Fruit fly (Drosophila melanogaster) whole organism, embryonic: Measurements from ENCODE around the gene CG1172.
A peak's percentile ranks its signal among the peaks of the same experiment; 100 is the strongest.

ENCODE experiments used
- Atf-2 ChIP-seq: fragments of 200-800 bp; sonication (Bioruptor generic); optimal IDR thresholded peaks from 2 replicates; lab custom pipeline; 2016; ENCODE audit warnings: missing biosample characterization, missing genetic modification characterization
- Awh ChIP-seq: fragments of 200-800 bp; sonication (Bioruptor generic); IDR thresholded peaks from 2 replicates; pipeline ENCODE4, ENCODE4 v1.3.6; 2022; ENCODE audit warnings: missing biosample characterization, missing genetic modification characterization
- CG12155 ChIP-seq: fragments of 200-800 bp; sonication (Bioruptor generic); optimal IDR thresholded peaks from 3 replicates; lab custom pipeline; 2016; ENCODE audit warnings: missing biosample characterization, missing genetic modification characterization
- CG12942 ChIP-seq: fragments of 200-800 bp; sonication (Bioruptor generic); optimal IDR thresholded peaks from 3 replicates; lab custom pipeline; 2016; ENCODE audit warnings: missing biosample characterization, missing genetic modification characterization
- CG14667 ChIP-seq: fragments of 200-800 bp; sonication (Bioruptor generic); IDR thresholded peaks from 2 replicates; pipeline ENCODE4 v1.3.6; 2022; ENCODE audit warnings: missing biosample characterization, missing genetic modification characterization
- CG18599 ChIP-seq: fragments of 200-800 bp; sonication (Bioruptor generic); optimal IDR thresholded peaks from 3 replicates; lab custom pipeline; 2017; ENCODE audit warnings: missing biosample characterization, missing genetic modification characterization, mild to moderate bottlenecking, moderate library complexity, missing genetic modification reagents
- CG18764 ChIP-seq: fragments of 200-800 bp; sonication (Bioruptor generic); optimal IDR thresholded peaks from 3 replicates; lab custom pipeline; 2016; ENCODE audit warnings: missing biosample characterization, missing genetic modification characterization
- CG30431 ChIP-seq: fragments of 200-800 bp; sonication (Bioruptor generic); optimal IDR thresholded peaks from 2 replicates; lab custom pipeline; 2017; ENCODE audit warnings: missing biosample characterization, missing genetic modification characterization
- CG4707 ChIP-seq: fragments of 200-800 bp; sonication (Bioruptor generic); optimal IDR thresholded peaks from 2 replicates; lab custom pipeline; 2018; ENCODE audit warnings: missing biosample characterization, mild to moderate bottlenecking, missing genetic modification characterization, moderate library complexity
- CG5180 ChIP-seq: fragments of 200-800 bp; sonication (Bioruptor generic); optimal IDR thresholded peaks from 3 replicates; lab custom pipeline; 2017; ENCODE audit warnings: missing biosample characterization, missing genetic modification characterization, mild to moderate bottlenecking, moderate library complexity, missing genetic modification reagents
- CG5953 ChIP-seq: fragments of 200-800 bp; sonication (Bioruptor generic); IDR thresholded peaks from 2 replicates; pipeline ENCODE4 v1.3.6; 2022; ENCODE audit warnings: missing biosample characterization, missing genetic modification characterization
- CG6813 ChIP-seq: fragments of 200-800 bp; sonication (Bioruptor generic); optimal IDR thresholded peaks from 2 replicates; lab custom pipeline; 2017; ENCODE audit warnings: missing biosample characterization, missing genetic modification characterization, mild to moderate bottlenecking, moderate library complexity, missing genetic modification reagents
- CG7987 ChIP-seq: fragments of 200-800 bp; sonication (Bioruptor generic); optimal IDR thresholded peaks from 2 replicates; lab custom pipeline; 2018; ENCODE audit warnings: missing biosample characterization, mild to moderate bottlenecking, missing genetic modification characterization, moderate library complexity
- CG9932 ChIP-seq: fragments of 200-800 bp; sonication (Bioruptor generic); IDR thresholded peaks from 2 replicates; pipeline ENCODE4 v1.3.6; 2022; ENCODE audit warnings: missing biosample characterization, missing genetic modification characterization
- CTCF ChIP-seq: fragments of 200-800 bp; sonication (Bioruptor generic); optimal IDR thresholded peaks from 2 replicates; lab custom pipeline; 2017; ENCODE audit warnings: missing biosample characterization, mild to moderate bottlenecking, missing genetic modification characterization, moderate library complexity
- CrebB ChIP-seq: fragments of 200-800 bp; sonication (Bioruptor generic); optimal IDR thresholded peaks from 3 replicates; lab custom pipeline; 2018; ENCODE audit warnings: missing biosample characterization, mild to moderate bottlenecking, missing genetic modification characterization
- Dip2 ChIP-seq: fragments of 200-800 bp; sonication (Bioruptor generic); IDR thresholded peaks from 2 replicates; pipeline ENCODE4 v1.3.6; 2022; ENCODE audit warnings: missing biosample characterization, missing genetic modification characterization
- Dp ChIP-seq: fragments of 200-800 bp; sonication (Bioruptor generic); optimal IDR thresholded peaks from 2 replicates; lab custom pipeline; 2018; ENCODE audit warnings: missing biosample characterization, mild to moderate bottlenecking, missing genetic modification characterization, moderate library complexity
- E2f1 ChIP-seq: fragments of 200-800 bp; sonication (Bioruptor generic); IDR thresholded peaks from 2 replicates; pipeline ENCODE4 v1.3.6; 2022; ENCODE audit warnings: missing biosample characterization, missing genetic modification characterization
- Elba2 ChIP-seq: fragments of 200-800 bp; sonication (Bioruptor generic); optimal IDR thresholded peaks from 3 replicates; lab custom pipeline; 2016; ENCODE audit warnings: missing biosample characterization, missing genetic modification characterization
- MBD-R2 ChIP-seq: fragments of 200-800 bp; sonication (Bioruptor generic); IDR thresholded peaks from 2 replicates; pipeline ENCODE4 v1.3.6; 2022; ENCODE audit warnings: missing biosample characterization, missing genetic modification characterization
- MESR4 ChIP-seq: fragments of 200-800 bp; sonication (Bioruptor generic); optimal IDR thresholded peaks from 2 replicates; lab custom pipeline; 2018; ENCODE audit warnings: missing biosample characterization, mild to moderate bottlenecking, missing genetic modification characterization, moderate library complexity
- NC2α ChIP-seq: fragments of 200-800 bp; sonication (Bioruptor generic); optimal IDR thresholded peaks from 2 replicates; lab custom pipeline; 2016; ENCODE audit warnings: missing biosample characterization, missing genetic modification characterization
- NfI ChIP-seq: fragments of 200-800 bp; sonication (Bioruptor generic); optimal IDR thresholded peaks from 3 replicates; lab custom pipeline; 2018; ENCODE audit warnings: missing biosample characterization, mild to moderate bottlenecking, missing genetic modification characterization, moderate library complexity
- Oaz ChIP-seq: fragments of 200-800 bp; sonication (Bioruptor generic); IDR thresholded peaks from 2 replicates; pipeline ENCODE4 v1.3.6; 2022; ENCODE audit warnings: missing biosample characterization, missing genetic modification characterization
- Ravus ChIP-seq: fragments of 200-800 bp; sonication (Bioruptor generic); IDR thresholded peaks from 2 replicates; pipeline ENCODE4 v1.3.6; 2022; ENCODE audit warnings: missing biosample characterization, missing genetic modification characterization
- Six4 ChIP-seq: fragments of 200-800 bp; sonication (Bioruptor generic); optimal IDR thresholded peaks from 2 replicates; lab custom pipeline; 2016; ENCODE audit warnings: missing biosample characterization, missing genetic modification characterization
- Spps ChIP-seq: fragments of 200-800 bp; sonication (Bioruptor generic); optimal IDR thresholded peaks from 2 replicates; lab custom pipeline; 2018; ENCODE audit warnings: missing biosample characterization, mild to moderate bottlenecking, missing genetic modification characterization
- Ssrp ChIP-seq: fragments of 200-800 bp; sonication (Bioruptor generic); optimal IDR thresholded peaks from 2 replicates; lab custom pipeline; 2018; ENCODE audit warnings: missing biosample characterization, mild to moderate bottlenecking, missing genetic modification characterization, moderate library complexity
- Xrp1 ChIP-seq: fragments of 200-800 bp; sonication (Bioruptor generic); IDR thresholded peaks from 2 replicates; pipeline ENCODE4 v1.3.6; 2022; ENCODE audit warnings: missing biosample characterization, missing genetic modification characterization
- ac ChIP-seq: fragments of 200-800 bp; sonication (Bioruptor generic); optimal IDR thresholded peaks from 3 replicates; lab custom pipeline; 2017; ENCODE audit warnings: missing biosample characterization, mild to moderate bottlenecking, missing genetic modification characterization
- bab2 ChIP-seq: fragments of 200-800 bp; sonication (Bioruptor generic); optimal IDR thresholded peaks from 2 replicates; lab custom pipeline; 2016; ENCODE audit warnings: missing biosample characterization, missing genetic modification characterization
- btn ChIP-seq: fragments of 200-800 bp; sonication (Bioruptor generic); optimal IDR thresholded peaks from 2 replicates; lab custom pipeline; 2016; ENCODE audit warnings: missing biosample characterization, missing genetic modification characterization
- chinmo ChIP-seq: fragments of 200-800 bp; sonication (Bioruptor generic); IDR thresholded peaks from 4 replicates; pipeline ENCODE4 v1.3.6; 2022; ENCODE audit warnings: missing biosample characterization, missing genetic modification characterization; ENCODE audit not compliant: partially characterized antibody
- ems ChIP-seq: fragments of 200-800 bp; sonication (Bioruptor generic); optimal IDR thresholded peaks from 3 replicates; lab custom pipeline; 2016; ENCODE audit warnings: missing biosample characterization, missing genetic modification characterization
- en ChIP-seq: fragments of 200-800 bp; sonication (Bioruptor generic); optimal IDR thresholded peaks from 2 replicates; lab custom pipeline; 2016; ENCODE audit warnings: missing biosample characterization, missing genetic modification characterization
- fd64A ChIP-seq: fragments of 200-800 bp; sonication (Bioruptor generic); optimal IDR thresholded peaks from 3 replicates; lab custom pipeline; 2018; ENCODE audit warnings: missing biosample characterization, mild to moderate bottlenecking, missing genetic modification characterization
- fu2 ChIP-seq: fragments of 200-800 bp; sonication (Bioruptor generic); optimal IDR thresholded peaks from 2 replicates; lab custom pipeline; 2016; ENCODE audit warnings: missing biosample characterization, missing genetic modification characterization
- gfzf ChIP-seq: fragments of 200-800 bp; sonication (Bioruptor generic); optimal IDR thresholded peaks from 2 replicates; lab custom pipeline; 2016; ENCODE audit warnings: missing biosample characterization, mild to moderate bottlenecking, missing genetic modification characterization, moderate library complexity
- insv ChIP-seq, 2 experiments: fragments of 200-800 bp; sonication (Bioruptor generic); optimal IDR thresholded peaks; 3 replicates each; lab custom pipeline; 2016 to 2018; ENCODE audit warnings: missing biosample characterization in 2 of 2, missing genetic modification characterization in 2 of 2
- jigr1 ChIP-seq: fragments of 200-800 bp; sonication (Bioruptor generic); IDR thresholded peaks from 3 replicates; pipeline ENCODE4 v1.3.6; 2022; ENCODE audit warnings: missing biosample characterization, missing genetic modification characterization
- kay ChIP-seq: fragments of 200-800 bp; sonication (Bioruptor generic); optimal IDR thresholded peaks from 2 replicates; lab custom pipeline; 2016; ENCODE audit warnings: missing biosample characterization, missing genetic modification characterization
- kni ChIP-seq: fragments of 200-800 bp; sonication (Bioruptor generic); optimal IDR thresholded peaks from 3 replicates; lab custom pipeline; 2017; ENCODE audit warnings: mild to moderate bottlenecking, missing biosample characterization, missing genetic modification reagents, missing genetic modification characterization
- lab ChIP-seq: fragments of 200-800 bp; sonication (Bioruptor generic); optimal IDR thresholded peaks from 3 replicates; lab custom pipeline; 2017; ENCODE audit warnings: missing biosample characterization, missing genetic modification characterization, mild to moderate bottlenecking, moderate library complexity, missing genetic modification reagents
- lbe ChIP-seq: fragments of 200-800 bp; sonication (Bioruptor generic); optimal IDR thresholded peaks from 2 replicates; lab custom pipeline; 2016; ENCODE audit warnings: missing biosample characterization, mild to moderate bottlenecking, missing genetic modification characterization
- lilli ChIP-seq: fragments of 200-800 bp; sonication (Bioruptor generic); optimal IDR thresholded peaks from 3 replicates; lab custom pipeline; 2016; ENCODE audit warnings: missing biosample characterization, missing genetic modification characterization
- onecut ChIP-seq: fragments of 200-800 bp; sonication (Bioruptor generic); IDR thresholded peaks from 2 replicates; pipeline ENCODE4 v1.3.6; 2022; ENCODE audit warnings: missing biosample characterization, missing genetic modification characterization
- pho ChIP-seq: fragments of 200-800 bp; sonication (Bioruptor generic); optimal IDR thresholded peaks from 2 replicates; lab custom pipeline; 2016; ENCODE audit warnings: missing biosample characterization, missing genetic modification characterization
- rib ChIP-seq: fragments of 200-800 bp; sonication (Bioruptor generic); IDR thresholded peaks from 2 replicates; pipeline ENCODE4 v1.3.6; 2022; ENCODE audit warnings: missing biosample characterization, missing genetic modification characterization
- sim ChIP-seq: fragments of 200-800 bp; sonication (Bioruptor generic); IDR thresholded peaks from 2 replicates; pipeline ENCODE4 v1.3.6; 2022; ENCODE audit warnings: missing biosample characterization, missing genetic modification characterization
- tio ChIP-seq: fragments of 200-800 bp; sonication (Bioruptor generic); optimal IDR thresholded peaks from 2 replicates; lab custom pipeline; 2017; ENCODE audit warnings: missing biosample characterization, missing genetic modification characterization, inconsistent platforms
- ttk ChIP-seq: fragments of 200-800 bp; sonication (Bioruptor generic); IDR thresholded peaks from 2 replicates; pipeline ENCODE4 v2.1.2; 2022; ENCODE audit warnings: missing biosample characterization, missing genetic modification characterization

The CG1172 gene

DNA sequence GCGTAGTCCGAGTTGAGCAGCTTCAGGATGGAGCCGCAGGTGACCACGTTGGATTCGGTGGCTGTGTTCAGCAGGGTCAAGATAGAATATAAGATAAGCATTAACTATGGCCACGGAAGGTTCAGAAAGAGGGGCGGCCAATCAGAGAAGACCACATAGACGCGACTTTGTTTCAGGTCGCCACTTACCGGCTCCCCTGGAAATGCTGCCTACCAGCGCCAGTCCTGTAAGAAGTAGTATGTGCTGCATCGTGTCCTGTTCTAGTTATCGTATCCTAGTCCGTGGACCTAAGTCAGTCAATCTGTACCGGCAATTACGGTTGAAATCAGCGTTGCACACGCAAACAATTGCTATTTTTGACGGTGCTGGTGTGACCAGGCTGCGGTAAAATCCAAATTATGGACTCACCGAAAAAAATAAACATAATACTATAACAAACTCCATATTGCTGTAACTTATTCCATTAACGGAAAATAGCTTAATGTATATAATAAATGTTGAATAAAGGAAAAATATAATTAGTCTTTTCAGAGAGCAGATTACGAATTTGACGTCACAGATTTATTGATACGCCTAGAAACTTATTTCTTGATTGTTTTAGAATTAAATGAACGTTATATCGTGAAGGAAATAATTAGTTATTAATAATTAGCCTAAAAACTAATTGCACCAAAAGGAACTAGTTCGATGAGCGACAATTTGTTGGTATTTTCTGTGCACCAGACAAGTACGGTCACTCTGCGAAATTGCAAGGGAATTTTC, 39.2 kb upstream of the CG1172 start, which contains the start of the genes CG11999 and CG1161 (continued):
- no peak for TF ChIP-seq CG5180
- TF ChIP-seq CTCF = no peak
- no peak for TF ChIP-seq en (GFP tag; lab: Kevin White, UChicago)
- no peak for TF ChIP-seq E2f1 (GFP tag; lab: Robert Waterston, UW)
- no peak for TF ChIP-seq Xrp1
- no peak for TF ChIP-seq ttk (GFP tag; lab: Robert Waterston, UW)
- TF ChIP-seq lab (GFP tag; lab: Kevin White, UChicago) = no peak
- no peak for TF ChIP-seq Awh (GFP tag; lab: Robert Waterston, UW)
- TF ChIP-seq Spps (tag; lab: Kevin White, UChicago) = no peak
- TF ChIP-seq chinmo (GFP tag; lab: Robert Waterston, UW) = no peak
- no peak for TF ChIP-seq sim
- TF ChIP-seq CG9932 (GFP tag; lab: Robert Waterston, UW) = no peak
- no peak for TF ChIP-seq Atf-2 (GFP tag; lab: Kevin White, UChicago)
- no peak for TF ChIP-seq fd64A (GFP tag; lab: Kevin White, UChicago)
- TF ChIP-seq fu2 (GFP tag; lab: Kevin White, UChicago) = no peak
- TF ChIP-seq lbe (GFP tag; lab: Kevin White, UChicago) = peak; percentile 28
- no peak for TF ChIP-seq jigr1 (GFP tag; lab: Robert Waterston, UW)
- no peak for TF ChIP-seq bab2
- no peak for TF ChIP-seq ems (GFP tag; lab: Kevin White, UChicago)
- TF ChIP-seq CG6813 (GFP tag; lab: Kevin White, UChicago) = no peak
- no peak for TF ChIP-seq CG14667 (GFP tag; lab: Robert Waterston, UW)
- no peak for TF ChIP-seq CG4707 (GFP tag; lab: Kevin White, UChicago)
- TF ChIP-seq CG12155 (GFP tag; lab: Kevin White, UChicago) = no peak
- no peak for TF ChIP-seq insv (GFP tag; optimal IDR thresholded peaks at IDR 0.05; lab: Kevin White, UChicago)
- TF ChIP-seq pho (GFP tag; lab: Kevin White, UChicago) = no peak
- no peak for TF ChIP-seq ac
- no peak for TF ChIP-seq CG18599 (GFP tag; lab: Kevin White, UChicago)
- peak; percentile 59 for TF ChIP-seq MBD-R2 (GFP tag; lab: Robert Waterston, UW)
- TF ChIP-seq MESR4 (GFP tag; lab: Kevin White, UChicago) = peak; percentile 66
- no peak for TF ChIP-seq Oaz (GFP tag; lab: Robert Waterston, UW)
- no peak for TF ChIP-seq CG30431 (GFP tag; lab: Kevin White, UChicago)
- no peak for TF ChIP-seq Ravus (GFP tag; lab: Robert Waterston, UW)
- TF ChIP-seq Elba2 = no peak
- no peak for TF ChIP-seq CrebB (tag; lab: Kevin White, UChicago)
- no peak for TF ChIP-seq rib (GFP tag; lab: Robert Waterston, UW)
- peak; percentile 4 for TF ChIP-seq lilli
- no peak for TF ChIP-seq btn
- no peak for TF ChIP-seq kay
- no peak for TF ChIP-seq onecut (GFP tag; lab: Robert Waterston, UW)
- TF ChIP-seq Ssrp = no peak
- no peak for TF ChIP-seq CG7987 (GFP tag; lab: Kevin White, UChicago)
- no peak for TF ChIP-seq kni
- no peak for TF ChIP-seq CG12942 (GFP tag; lab: Kevin White, UChicago)
- no peak for TF ChIP-seq NfI
- no peak for TF ChIP-seq tio
- TF ChIP-seq Dip2 (GFP tag; lab: Robert Waterston, UW) = no peak
- TF ChIP-seq gfzf (GFP tag; lab: Kevin White, UChicago) = peak; percentile 70
- TF ChIP-seq NC2α (GFP tag; lab: Kevin White, UChicago) = no peak
- TF ChIP-seq Dp (GFP tag; lab: Kevin White, UChicago) = no peak
- no peak for TF ChIP-seq Six4 (GFP tag; lab: Kevin White, UChicago)
- no peak for TF ChIP-seq CG5953 (GFP tag; lab: Robert Waterston, UW)
- TF ChIP-seq CG18764 (GFP tag; lab: Kevin White, UChicago) = no peak
